Worm (Caenorhabditis elegans): ENCODE data around the gene F14H8.8.

Gene F14H8.8

DNA sequence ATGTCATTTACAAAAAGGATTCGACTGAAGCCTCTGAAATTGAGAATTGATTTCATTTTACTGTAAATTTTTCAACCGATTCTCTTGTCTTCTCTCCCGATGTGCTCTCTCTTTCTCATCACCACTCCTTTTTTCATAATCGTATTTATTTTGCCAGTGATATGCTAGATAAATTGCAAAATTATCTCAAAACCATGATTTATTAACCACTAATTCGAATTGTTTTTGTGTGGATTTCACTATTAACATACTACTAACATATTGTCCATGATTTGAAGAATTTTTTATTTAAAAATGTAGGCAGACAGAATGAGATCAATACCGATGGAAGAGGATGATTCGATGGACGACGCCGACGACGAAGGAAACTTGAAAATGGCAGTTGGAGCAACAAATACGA, 37.9 kb downstream of the F14H8.8 start, which contains the start of gene C25D7.10:
Gene C25D7.10, plus strand, starts transcription at position 301 of the 400 bp plus-strand sequence.
- TF ChIP-seq madf-6 (GFP tag; IDR thresholded peaks at IDR 0.05) (0 out of 2 replicates have a peak, but pooled peaks have one; percentile 23), snpc-1.1 (tag; optimal IDR thresholded peaks at IDR 0.05; ENCODE audit: insufficient read depth) (no peak), cebp-2 (GFP tag; IDR thresholded peaks at IDR 0.05) (0 out of 2 replicates have a peak, but pooled peaks have one; percentile 65)

DNA sequence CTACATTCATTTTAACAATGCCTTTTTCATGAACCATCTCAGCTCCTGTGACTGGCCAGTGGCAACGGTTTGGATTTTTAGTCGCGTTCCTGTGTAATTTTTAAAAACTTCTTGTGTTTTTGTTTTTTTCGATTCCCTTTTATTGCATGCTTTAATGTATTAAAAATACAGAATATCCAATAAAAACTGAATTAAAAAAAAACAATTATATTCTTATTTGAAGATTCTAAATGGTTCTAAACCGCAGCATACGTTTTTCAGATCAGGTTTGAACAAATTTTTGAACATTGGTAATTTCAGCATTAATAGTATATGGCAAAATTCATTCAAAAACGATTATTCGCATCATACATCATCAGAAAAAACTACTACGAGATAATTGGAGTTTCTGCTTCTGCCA, 39.1 kb downstream of the F14H8.8 start, which contains the start of gene dnj-3:
Gene dnj-3, plus strand, starts transcription at position 301 of the 400 bp plus-strand sequence.
- TF ChIP-seq F23B12.7 (tag; optimal IDR thresholded peaks at IDR 0.05; ENCODE audit: insufficient read depth) (no peak), somi-1 (GFP tag; optimal IDR thresholded peaks at IDR 0.05) (no peak), bed-2 (GFP tag; IDR thresholded peaks at IDR 0.05) (no peak), C06A6.2 (GFP tag; conservative IDR thresholded peaks at IDR 0.05) (no peak)

DNA sequence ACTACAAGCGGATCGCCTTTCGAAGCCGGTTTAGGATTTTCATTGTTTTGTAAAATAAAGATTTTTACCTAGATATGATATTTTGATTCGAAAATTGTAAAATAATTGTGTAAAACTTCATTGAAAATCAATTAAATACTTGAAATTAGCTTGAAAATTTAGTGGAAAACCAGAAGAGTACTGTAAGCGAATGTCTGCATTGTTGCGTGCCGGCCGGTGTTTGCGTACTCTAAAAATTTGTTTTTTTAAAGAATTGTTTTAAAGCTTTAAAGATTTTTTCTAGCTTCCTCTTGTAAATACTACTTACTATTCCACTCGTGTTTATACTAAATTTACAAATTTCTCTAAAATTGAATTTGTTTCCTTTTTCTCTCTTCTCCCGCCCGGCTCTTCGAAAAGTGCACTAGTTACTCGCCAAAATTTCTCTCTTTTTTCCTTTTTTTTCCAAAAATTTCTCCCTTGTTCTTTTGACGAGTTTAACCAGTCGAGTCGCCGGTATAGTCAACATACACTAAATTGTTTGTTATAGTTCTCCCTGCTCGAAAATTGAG, 40.2 kb downstream of the F14H8.8 start:
- TF ChIP-seq D2030.7 (GFP tag; IDR thresholded peaks at IDR 0.05) = peak; percentile 42; the same call in 1 of the 2 replicates
- TF ChIP-seq F37B4.10 (GFP tag; IDR thresholded peaks at IDR 0.05) = no peak
- TF ChIP-seq lsl-1 (GFP tag; optimal IDR thresholded peaks at IDR 0.05) = peak; percentile 62
- no peak for TF ChIP-seq sptf-2 (GFP tag; optimal IDR thresholded peaks at IDR 0.05)

DNA sequence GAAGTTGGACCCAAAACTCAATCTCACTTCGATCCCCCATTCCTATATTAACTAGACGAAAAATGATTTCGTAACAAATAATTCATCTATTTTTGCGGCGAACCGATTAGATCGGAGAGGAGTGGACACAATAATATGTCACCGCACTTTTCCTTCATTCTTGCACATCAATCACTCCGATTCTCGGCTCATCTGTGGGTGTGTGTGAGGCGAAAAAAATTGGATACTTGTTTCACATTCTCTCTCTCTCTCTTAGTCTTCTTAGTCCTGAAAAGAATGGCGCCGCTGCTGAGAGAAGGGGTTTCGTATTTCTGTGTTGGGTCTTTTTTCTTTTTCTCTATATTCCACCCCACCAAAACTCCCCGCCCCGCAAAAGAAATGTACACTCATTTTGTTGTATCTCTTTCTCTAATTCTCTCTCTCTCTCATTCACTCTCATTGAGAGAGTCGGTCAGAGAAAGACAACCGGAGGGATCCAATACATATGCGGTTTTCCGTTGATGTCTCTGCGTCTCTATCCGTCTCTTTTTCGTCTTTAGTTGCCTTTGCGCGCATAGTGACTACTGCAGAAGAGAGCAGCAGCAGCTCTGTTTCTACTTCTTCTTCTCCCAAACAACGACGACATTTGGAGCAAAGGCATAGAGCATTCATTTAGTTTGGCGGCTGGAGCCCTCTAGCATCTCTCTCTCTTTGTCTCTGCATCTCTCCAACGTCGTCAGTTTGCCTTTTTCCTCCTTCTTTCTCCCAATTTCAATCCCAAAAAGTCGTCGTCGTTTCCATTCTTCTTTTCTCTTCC, 41.9 kb downstream of the F14H8.8 start, which contains the start of gene unc-76:
Gene unc-76, plus strand, starts transcription at position 746 of the 796 bp plus-strand sequence.
- TF ChIP-seq tbx-9 (tag; optimal IDR thresholded peaks at IDR 0.05; ENCODE audit: borderline replicate concordance) = no peak
- peak; percentile 51 for TF ChIP-seq mcd-1 (GFP tag; IDR thresholded peaks at IDR 0.05)
- TF ChIP-seq lin-40 (tag; optimal IDR thresholded peaks at IDR 0.05) = peak; percentile 76
- TF ChIP-seq madf-3 (GFP tag; IDR thresholded peaks at IDR 0.05) = no peak
- TF ChIP-seq snpc-4 (GFP tag; optimal IDR thresholded peaks at IDR 0.05) = no peak
- peak in 2 of 4 experiments; percentile 34 to 55 for TF ChIP-seq snpc-4 (tag; optimal IDR thresholded peaks at IDR 0.05)
- TF ChIP-seq zfh-2 (GFP tag; conservative IDR thresholded peaks at IDR 0.05) = peak; percentile 53; the same call in 1 of the 2 replicates
- peak; percentile 56; the same call in 1 of the 2 replicates for TF ChIP-seq K11D2.4 (GFP tag; IDR thresholded peaks at IDR 0.05)
- peak; percentile 20 for TF ChIP-seq madf-10 (tag; optimal IDR thresholded peaks at IDR 0.05)
- peak; percentile 39; the same call in 1 of the 2 replicates for TF ChIP-seq B0336.3 (GFP tag; IDR thresholded peaks at IDR 0.05)
- TF ChIP-seq tlf-1 (GFP tag; optimal IDR thresholded peaks at IDR 0.05) = no peak
- no peak; the same call in 1 of the 2 replicates for TF ChIP-seq hsf-1 (GFP tag; IDR thresholded peaks at IDR 0.05)
- TF ChIP-seq cebp-1 (GFP tag; IDR thresholded peaks at IDR 0.05) = no peak
- TF ChIP-seq cebp-1 (tag; optimal IDR thresholded peaks at IDR 0.05) = peak; percentile 67
- peak; percentile 69 for TF ChIP-seq hmg-1.2 (GFP tag; IDR thresholded peaks at IDR 0.05)
- TF ChIP-seq attf-5 (GFP tag; optimal IDR thresholded peaks at IDR 0.05) = peak; percentile 38
- peak; percentile 10 for TF ChIP-seq tbp1 (GFP tag; optimal IDR thresholded peaks at IDR 0.05)
- no peak for TF ChIP-seq F57A8.1 (GFP tag; optimal IDR thresholded peaks at IDR 0.05)
- peak; percentile 89 for TF ChIP-seq K12H6.12 (tag; optimal IDR thresholded peaks at IDR 0.05)
- TF ChIP-seq egrh-3 (GFP tag; IDR thresholded peaks at IDR 0.05) = 0 out of 2 replicates have a peak, but pooled peaks have one; percentile 15
- TF ChIP-seq ceh-27 (GFP tag; optimal IDR thresholded peaks at IDR 0.05) = peak; percentile 13
- TF ChIP-seq ztf-18 (tag; optimal IDR thresholded peaks at IDR 0.05) = peak; percentile 29
